Fruit fly (Drosophila melanogaster) whole organism: ENCODE results near the gene Irk1.

ENCODE experiments used
- CG8478 ChIP-seq: fragments of >200 bp; optimal IDR thresholded peaks from 2 replicates; lab custom pipeline; 2018; ENCODE audit warnings: inconsistent platforms
- pan ChIP-seq: fragments of >200 bp; optimal IDR thresholded peaks from 2 replicates; lab custom pipeline; 2017
- psq ChIP-seq: fragments of >200 bp; optimal IDR thresholded peaks from 2 replicates; lab custom pipeline; 2017
- usp ChIP-seq: fragments of >200 bp; optimal IDR thresholded peaks from 2 replicates; lab custom pipeline; 2017; ENCODE audit warnings: missing biosample characterization, missing genetic modification characterization, mixed read lengths

DNA sequence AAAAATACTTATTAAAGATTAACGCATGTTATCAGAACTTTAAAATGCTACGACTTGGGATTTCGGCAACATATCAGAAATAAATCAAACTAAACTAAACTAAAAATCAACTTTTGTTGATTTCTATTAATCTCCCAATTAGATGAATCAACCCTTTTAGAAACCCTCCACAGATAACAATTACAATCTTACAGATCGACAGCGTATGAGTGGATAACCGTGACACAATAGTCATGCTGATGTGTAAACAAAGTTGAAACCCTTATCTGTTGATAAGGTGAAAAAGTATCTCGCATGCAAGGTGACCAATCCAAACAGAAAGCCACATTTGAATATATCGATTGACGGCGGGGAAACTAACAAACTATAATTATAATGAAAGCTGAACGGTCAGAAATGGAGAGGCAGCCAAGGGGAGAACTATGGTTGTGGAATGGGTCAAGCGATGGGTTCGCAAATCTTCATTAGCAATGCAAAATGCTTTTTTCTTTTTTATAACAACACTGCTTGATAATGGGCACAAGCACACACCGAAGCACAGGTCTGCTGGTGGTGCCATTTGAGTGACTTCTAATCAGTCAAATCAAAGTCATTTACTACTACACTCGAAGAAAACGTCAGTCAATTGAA, 49.1 kb downstream of the Irk1 start:
- TF ChIP-seq psq (lab: Kevin White, UChicago), result no peak
- no peak for TF ChIP-seq usp (GFP tag; lab: Kevin White, UChicago)
- no peak for TF ChIP-seq CG8478 (lab: Kevin White, UChicago)
- no peak for TF ChIP-seq pan
